Worm (Caenorhabditis elegans): ENCODE measurements around the gene tag-342.

DNA sequence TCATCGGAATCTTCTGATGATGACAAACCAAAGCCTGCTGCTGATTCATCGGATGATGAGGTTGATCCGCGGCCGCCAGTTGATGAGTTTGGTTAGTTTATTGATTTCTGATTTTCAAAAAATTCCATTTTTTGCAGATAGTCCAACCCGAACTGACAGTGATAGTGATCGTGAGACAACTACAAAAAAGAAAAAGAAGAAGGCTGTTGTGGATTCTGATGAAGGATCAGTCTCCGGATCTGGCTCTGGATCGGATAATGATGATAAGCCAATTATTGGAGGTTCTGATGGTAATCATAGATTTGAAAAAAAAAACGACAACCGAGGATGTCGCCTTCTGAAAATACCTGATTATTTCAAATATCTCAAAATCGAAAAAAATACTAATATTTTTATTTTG, 28.1 kb downstream of the tag-342 start:
- TF ChIP-seq tbx-8 (GFP tag; optimal IDR thresholded peaks at IDR 0.05) = no peak
- TF ChIP-seq snpc-4 (tag; optimal IDR thresholded peaks at IDR 0.05) = no peak
- no peak for TF ChIP-seq ces-1 (GFP tag; optimal IDR thresholded peaks at IDR 0.05)
